Worm (Caenorhabditis elegans) whole organism, early embryonic: ENCODE data around the gene C09G1.4.

Experiments
- B0310.2 ChIP-seq: sonication (generic microtip); optimal IDR thresholded peaks from 2 replicates; lab custom pipeline; 2016; ENCODE audit warnings: mild to moderate bottlenecking, missing genetic modification characterization, missing compliant biosample characterization
- F13C5.2 ChIP-seq: sonication (generic microtip); optimal IDR thresholded peaks from 2 replicates; lab custom pipeline; 2017; ENCODE audit warnings: mild to moderate bottlenecking, missing genetic modification characterization, inconsistent platforms, missing compliant biosample characterization
- aly-1 ChIP-seq: sonication (generic microtip); optimal IDR thresholded peaks from 2 replicates; lab custom pipeline; 2016; ENCODE audit warnings: missing genetic modification characterization, missing compliant biosample characterization
- ama-1 ChIP-seq: fragments of 150-350 bp; optimal IDR thresholded peaks from 2 replicates; lab custom pipeline; 2014
- ceh-13 ChIP-seq: fragments of 200-800 bp; sonication (Bioruptor generic); optimal IDR thresholded peaks from 2 replicates; lab custom pipeline; 2018; ENCODE audit warnings: mild to moderate bottlenecking, missing genetic modification characterization, missing compliant biosample characterization
- ceh-36 ChIP-seq: sonication (generic microtip); optimal IDR thresholded peaks from 2 replicates; lab custom pipeline; 2016; ENCODE audit warnings: missing genetic modification characterization, inconsistent platforms, missing compliant biosample characterization
- ets-7 ChIP-seq: sonication (generic microtip); optimal IDR thresholded peaks from 2 replicates; lab custom pipeline; 2016; ENCODE audit warnings: missing genotype, missing genetic modification characterization, missing compliant biosample characterization
- flt-1 ChIP-seq: fragments of 200-800 bp; sonication (Bioruptor generic); IDR thresholded peaks from 2 replicates; pipeline ENCODE4 v1.3.6; 2022; ENCODE audit warnings: missing genetic modification characterization, missing compliant biosample characterization
- hmbx-1 ChIP-seq: sonication (generic microtip); optimal IDR thresholded peaks from 2 replicates; lab custom pipeline; 2016; ENCODE audit warnings: mild to moderate bottlenecking, missing genetic modification characterization, missing compliant biosample characterization
- hmg-4 ChIP-seq: fragments of 200-800 bp; sonication (Bioruptor generic); optimal IDR thresholded peaks from 2 replicates; lab custom pipeline; 2018; ENCODE audit warnings: mild to moderate bottlenecking, missing genetic modification characterization, missing compliant biosample characterization
- hnd-1 ChIP-seq: sonication (generic microtip); optimal IDR thresholded peaks from 2 replicates; lab custom pipeline; 2016; ENCODE audit warnings: missing genetic modification characterization, missing compliant biosample characterization
- pes-1 ChIP-seq: fragments of 200-800 bp; sonication (Bioruptor generic); IDR thresholded peaks from 2 replicates; pipeline ENCODE4 v1.3.6; 2022; ENCODE audit warnings: missing genetic modification reagents, missing genetic modification characterization, missing compliant biosample characterization
- scrt-1 ChIP-seq: fragments of 200-800 bp; sonication (Bioruptor generic); IDR thresholded peaks from 2 replicates; pipeline ENCODE4 v1.3.6; 2022; ENCODE audit warnings: missing genetic modification characterization, missing compliant biosample characterization
- sea-1 ChIP-seq: fragments of 200-800 bp; sonication (Bioruptor generic); conservative IDR thresholded peaks from 2 replicates; pipeline ENCODE4 v1.3.6; 2022; ENCODE audit warnings: missing genetic modification characterization, missing compliant biosample characterization
- tbx-11 ChIP-seq: fragments of 200-800 bp; sonication (Bioruptor generic); IDR thresholded peaks from 2 replicates; pipeline ENCODE4 v1.3.6; 2022; ENCODE audit warnings: missing genetic modification characterization, missing compliant biosample characterization
- tbx-37 ChIP-seq: fragments of 200-800 bp; sonication (Bioruptor generic); conservative IDR thresholded peaks from 2 replicates; pipeline ENCODE4 v1.3.6; 2022; ENCODE audit warnings: missing genetic modification reagents, missing genetic modification characterization, missing compliant biosample characterization
- tra-4 ChIP-seq: sonication (generic microtip); optimal IDR thresholded peaks from 2 replicates; lab custom pipeline; 2017; ENCODE audit warnings: missing genetic modification characterization, missing compliant biosample characterization

Gene C09G1.4

DNA sequence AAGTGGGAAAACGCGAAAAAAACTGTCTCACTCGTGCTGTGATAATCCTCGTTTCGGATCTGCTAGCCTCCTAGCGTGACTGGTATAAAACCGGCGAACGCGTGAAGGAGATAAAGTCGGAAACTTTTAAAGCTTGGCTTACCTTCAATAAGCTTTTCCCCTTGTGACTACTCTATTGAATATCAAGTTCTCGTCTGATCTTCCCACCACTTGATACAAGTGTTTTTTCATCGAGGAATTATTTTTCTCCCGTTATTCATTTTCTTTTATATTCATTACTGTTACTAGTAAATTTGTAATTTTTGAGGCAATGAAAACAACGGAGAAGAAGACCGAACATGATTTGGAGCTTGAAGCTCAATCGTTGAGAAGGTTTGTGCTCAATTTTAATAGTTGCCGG is 55.2 kb downstream of the C09G1.4 start, which contains the start of gene col-186:
col-186 (plus strand) TSS at position 301 of the 400 bp plus-strand sequence.
- no peak for TF ChIP-seq sea-1 (GFP tag; lab: Robert Waterston, UW)
- no peak for TF ChIP-seq hmg-4
- no peak for TF ChIP-seq tbx-11 (GFP tag; lab: Robert Waterston, UW)
- TF ChIP-seq hnd-1 (tag; lab: Kevin White, UChicago), result no peak
- no peak for TF ChIP-seq tbx-37 (GFP tag; lab: Robert Waterston, UW)
- TF ChIP-seq aly-1 (tag; lab: Kevin White, UChicago), result no peak
- no peak for TF ChIP-seq hmbx-1
- TF ChIP-seq scrt-1 (GFP tag; lab: Robert Waterston, UW), result no peak
- TF ChIP-seq F13C5.2 (tag; lab: Kevin White, UChicago), result no peak
- TF ChIP-seq pes-1 (GFP tag; lab: Robert Waterston, UW), result no peak
- TF ChIP-seq ama-1 (lab: Kevin White, UChicago), result no peak
- TF ChIP-seq ets-7, result no peak
- no peak for TF ChIP-seq flt-1
- no peak for TF ChIP-seq tra-4

DNA sequence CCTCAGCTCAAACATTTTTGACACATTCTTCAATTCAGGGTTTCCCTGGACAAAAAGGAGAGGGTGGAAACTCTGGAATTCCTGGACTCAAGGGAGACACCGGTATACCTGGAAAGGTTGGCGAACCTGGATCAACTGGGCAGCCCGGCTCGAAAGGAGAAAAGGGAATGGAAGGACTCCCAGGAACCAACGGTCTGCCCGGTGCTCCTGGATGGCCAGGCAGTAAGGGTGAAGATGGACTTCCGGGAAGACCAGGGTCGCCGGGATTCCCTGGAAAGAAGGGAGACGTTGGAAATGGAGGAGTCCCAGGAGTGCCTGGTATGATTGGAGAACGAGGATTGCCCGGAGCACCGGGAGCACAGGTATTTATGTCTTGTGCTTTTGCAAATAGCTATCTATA is 60.6 kb downstream of the C09G1.4 start:
- TF ChIP-seq tbx-11 (GFP tag; lab: Robert Waterston, UW), result no peak
- TF ChIP-seq scrt-1 (GFP tag; lab: Robert Waterston, UW), result no peak
- no peak for TF ChIP-seq ama-1 (lab: Kevin White, UChicago)
- TF ChIP-seq tbx-37 (GFP tag; lab: Robert Waterston, UW), result no peak
- TF ChIP-seq flt-1, result no peak
- TF ChIP-seq sea-1 (GFP tag; lab: Robert Waterston, UW), result no peak
- no peak for TF ChIP-seq ceh-13 (GFP tag; lab: Kevin White, UChicago)
- TF ChIP-seq hnd-1 (tag; lab: Kevin White, UChicago), result no peak
- TF ChIP-seq hmg-4, result no peak
- TF ChIP-seq ets-7, result no peak
- TF ChIP-seq aly-1 (tag; lab: Kevin White, UChicago), result no peak
- no peak for TF ChIP-seq B0310.2 (tag; lab: Kevin White, UChicago)
- no peak for TF ChIP-seq F13C5.2 (tag; lab: Kevin White, UChicago)
- no peak for TF ChIP-seq tra-4
- no peak for TF ChIP-seq ceh-36 (tag; lab: Kevin White, UChicago)
- TF ChIP-seq pes-1 (GFP tag; lab: Robert Waterston, UW), result no peak
- no peak for TF ChIP-seq hmbx-1

DNA sequence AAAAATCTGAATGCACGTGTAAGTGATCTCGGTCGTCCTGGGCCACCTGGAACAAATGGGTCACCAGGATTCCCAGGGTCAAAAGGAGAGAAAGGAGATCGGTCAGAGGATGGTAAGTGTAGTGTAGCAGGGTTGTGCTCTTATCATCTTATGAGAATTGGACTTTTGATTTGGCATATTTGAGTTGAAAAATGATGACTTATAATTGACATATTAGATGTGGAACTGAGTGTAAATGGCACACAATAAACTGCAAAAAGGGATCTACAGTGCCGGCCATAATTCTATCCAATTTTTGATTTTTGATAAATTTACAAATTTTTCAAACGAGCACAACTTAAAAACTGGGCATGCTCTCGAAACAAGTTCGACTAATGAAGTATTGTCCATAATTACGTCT is 62.2 kb downstream of the C09G1.4 start:
- no peak for TF ChIP-seq tra-4
- TF ChIP-seq hnd-1 (tag; lab: Kevin White, UChicago), result no peak
- TF ChIP-seq B0310.2 (tag; lab: Kevin White, UChicago), result no peak
- TF ChIP-seq sea-1 (GFP tag; lab: Robert Waterston, UW), result no peak
- no peak for TF ChIP-seq aly-1 (tag; lab: Kevin White, UChicago)
- no peak for TF ChIP-seq ama-1 (lab: Kevin White, UChicago)
- no peak for TF ChIP-seq ceh-13 (GFP tag; lab: Kevin White, UChicago)
- TF ChIP-seq F13C5.2 (tag; lab: Kevin White, UChicago), result no peak
- no peak for TF ChIP-seq tbx-11 (GFP tag; lab: Robert Waterston, UW)
- no peak for TF ChIP-seq flt-1
- TF ChIP-seq tbx-37 (GFP tag; lab: Robert Waterston, UW), result no peak
- TF ChIP-seq hmg-4, result no peak
- no peak for TF ChIP-seq ets-7
- TF ChIP-seq ceh-36 (tag; lab: Kevin White, UChicago), result no peak
- no peak for TF ChIP-seq scrt-1 (GFP tag; lab: Robert Waterston, UW)
- no peak for TF ChIP-seq pes-1 (GFP tag; lab: Robert Waterston, UW)
- TF ChIP-seq hmbx-1, result no peak

DNA sequence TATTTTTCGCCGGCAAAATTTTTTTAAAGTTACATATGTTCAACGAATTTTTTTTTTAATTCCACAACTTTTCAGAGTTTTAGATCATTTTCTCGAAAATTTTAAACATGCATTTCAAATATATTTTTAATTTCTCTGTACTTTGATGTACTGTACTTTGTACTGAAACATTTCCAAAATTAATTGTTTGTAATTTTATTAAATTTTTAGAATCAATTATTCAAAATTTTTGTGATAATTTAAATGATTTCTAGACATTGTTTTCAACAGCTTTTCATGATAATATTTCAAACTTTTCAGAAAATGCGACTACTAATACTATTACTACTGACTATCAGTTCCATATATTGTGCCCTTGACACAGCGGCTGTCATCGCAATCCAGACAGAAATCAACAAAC is 62.7 kb downstream of the C09G1.4 start, which contains the start of gene mec-5:
mec-5 (plus strand) TSS at position 301 of the 400 bp plus-strand sequence.
- TF ChIP-seq hmbx-1 (no peak), tbx-37 (GFP tag; lab: Robert Waterston, UW) (no peak), scrt-1 (GFP tag; lab: Robert Waterston, UW) (no peak), flt-1 (no peak), ceh-13 (GFP tag; lab: Kevin White, UChicago) (no peak), ets-7 (no peak), hnd-1 (tag; lab: Kevin White, UChicago) (no peak), F13C5.2 (tag; lab: Kevin White, UChicago) (no peak), tra-4 (no peak), sea-1 (GFP tag; lab: Robert Waterston, UW) (no peak), hmg-4 (no peak), B0310.2 (tag; lab: Kevin White, UChicago) (no peak), pes-1 (GFP tag; lab: Robert Waterston, UW) (no peak), tbx-11 (GFP tag; lab: Robert Waterston, UW) (no peak)

DNA sequence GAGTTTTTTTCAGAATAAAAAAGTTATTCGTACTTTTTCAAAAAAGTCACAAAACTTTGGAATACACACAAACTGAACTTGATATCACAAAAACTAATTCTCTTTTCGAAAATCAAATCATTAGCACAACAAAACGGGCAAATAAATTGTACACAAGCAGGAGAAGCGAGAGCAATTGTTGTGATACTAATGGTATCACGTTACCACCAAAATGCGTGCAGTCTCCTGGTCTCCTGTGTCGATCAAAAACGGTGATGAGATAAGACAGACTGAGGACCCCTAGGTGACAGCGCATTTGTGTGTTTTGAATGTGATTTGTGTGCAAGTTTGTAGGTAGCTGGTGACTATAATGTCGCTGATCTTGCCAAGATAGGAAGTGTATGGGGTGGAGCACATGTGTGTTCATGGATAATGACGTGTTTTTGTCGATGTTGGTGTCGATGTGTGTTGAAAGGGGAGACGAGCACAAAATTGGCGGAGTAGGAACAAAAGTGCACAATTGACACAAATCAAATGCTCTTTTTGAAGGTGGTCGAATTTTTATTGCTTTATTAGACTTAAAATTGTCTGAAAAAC is 66.6 kb downstream of the C09G1.4 start:
- no peak for TF ChIP-seq scrt-1 (GFP tag; lab: Robert Waterston, UW)
- no peak for TF ChIP-seq pes-1 (GFP tag; lab: Robert Waterston, UW)
- no peak for TF ChIP-seq ceh-36 (tag; lab: Kevin White, UChicago)
- TF ChIP-seq tbx-37 (GFP tag; lab: Robert Waterston, UW), result no peak
- TF ChIP-seq aly-1 (tag; lab: Kevin White, UChicago), result no peak
- no peak for TF ChIP-seq hmg-4
- TF ChIP-seq tra-4, result no peak
- TF ChIP-seq sea-1 (GFP tag; lab: Robert Waterston, UW), result no peak
- TF ChIP-seq ama-1 (lab: Kevin White, UChicago), result no peak
- TF ChIP-seq B0310.2 (tag; lab: Kevin White, UChicago), result no peak
- TF ChIP-seq ets-7, result no peak
- TF ChIP-seq hmbx-1, result no peak
- TF ChIP-seq F13C5.2 (tag; lab: Kevin White, UChicago), result no peak
- TF ChIP-seq tbx-11 (GFP tag; lab: Robert Waterston, UW), result no peak
- no peak for TF ChIP-seq ceh-13 (GFP tag; lab: Kevin White, UChicago)
- no peak for TF ChIP-seq flt-1
- no peak for TF ChIP-seq hnd-1 (tag; lab: Kevin White, UChicago)

DNA sequence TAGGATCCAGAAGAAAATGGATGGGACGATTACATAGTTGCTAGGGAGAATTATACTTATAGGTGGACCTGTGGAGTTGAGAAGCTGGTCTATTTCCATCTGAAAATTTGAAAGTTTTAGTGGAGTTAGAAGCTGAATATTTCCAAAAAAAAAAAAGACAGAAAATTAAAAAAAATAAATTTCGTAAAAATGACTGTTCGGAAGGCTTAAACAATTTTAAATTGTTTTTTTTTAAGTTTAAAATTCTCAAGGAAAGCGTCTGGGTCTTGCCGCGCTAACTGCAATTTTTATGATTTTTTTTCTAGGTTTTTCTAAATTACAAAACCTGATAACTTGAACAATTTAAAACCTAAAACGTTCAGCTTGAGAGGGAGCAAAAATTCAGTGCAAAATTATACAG is 67.2 kb downstream of the C09G1.4 start, which contains the start of gene mrp-3:
mrp-3 (minus strand) TSS at position 101 of the 400 bp plus-strand sequence.
- TF ChIP-seq hmbx-1, result no peak
- no peak for TF ChIP-seq ceh-36 (tag; lab: Kevin White, UChicago)
- TF ChIP-seq sea-1 (GFP tag; lab: Robert Waterston, UW), result no peak
- no peak for TF ChIP-seq B0310.2 (tag; lab: Kevin White, UChicago)
- TF ChIP-seq hmg-4, result no peak
- TF ChIP-seq pes-1 (GFP tag; lab: Robert Waterston, UW), result no peak
- TF ChIP-seq ama-1 (lab: Kevin White, UChicago), result no peak
- no peak for TF ChIP-seq ceh-13 (GFP tag; lab: Kevin White, UChicago)
- TF ChIP-seq F13C5.2 (tag; lab: Kevin White, UChicago), result no peak
- TF ChIP-seq tbx-11 (GFP tag; lab: Robert Waterston, UW), result no peak
